Worm (Caenorhabditis elegans) whole organism, L3 larva: ENCODE measurements around the gene ser-4.
A peak's percentile ranks its signal among the peaks of the same experiment; 100 is the strongest.

Experiments
- ama-1 ChIP-seq: fragments of 150-350 bp; optimal IDR thresholded peaks from 2 replicates; lab custom pipeline; 2018
- ceh-82 ChIP-seq: fragments of 150-350 bp; optimal IDR thresholded peaks from 2 replicates; lab custom pipeline; 2014; ENCODE audit warnings: missing biosample characterization, missing genetic modification characterization
- daf-12 ChIP-seq: fragments of 150-350 bp; optimal IDR thresholded peaks from 2 replicates; lab custom pipeline; 2014; ENCODE audit warnings: missing biosample characterization, missing genetic modification reagents, missing genetic modification characterization
- fkh-10 ChIP-seq: sonication (generic microtip); optimal IDR thresholded peaks from 2 replicates; lab custom pipeline; 2017; ENCODE audit warnings: missing biosample characterization, missing genetic modification reagents, missing genetic modification characterization
- fos-1 ChIP-seq: fragments of 150-350 bp; optimal IDR thresholded peaks from 2 replicates; lab custom pipeline; 2014; ENCODE audit warnings: missing biosample characterization, missing genetic modification characterization
- lin-15B ChIP-seq: fragments of 150-350 bp; optimal IDR thresholded peaks from 2 replicates; lab custom pipeline; 2014; ENCODE audit warnings: missing biosample characterization, missing genetic modification characterization
- nhr-237 ChIP-seq: fragments of 150-350 bp; optimal IDR thresholded peaks from 2 replicates; lab custom pipeline; 2014; ENCODE audit warnings: missing biosample characterization, missing genetic modification characterization
- nhr-43 ChIP-seq: sonication (generic microtip); optimal IDR thresholded peaks from 2 replicates; lab custom pipeline; 2016; ENCODE audit warnings: mild to moderate bottlenecking, missing genetic modification characterization, missing compliant biosample characterization; ENCODE audit not compliant: poor library complexity, severe bottlenecking
- pqm-1 ChIP-seq: fragments of 150-350 bp; optimal IDR thresholded peaks from 2 replicates; lab custom pipeline; 2017; ENCODE audit warnings: missing biosample characterization, missing genetic modification characterization, inconsistent platforms
- ztf-4 ChIP-seq: fragments of 150-350 bp; optimal IDR thresholded peaks from 2 replicates; lab custom pipeline; 2014; ENCODE audit warnings: missing biosample characterization, missing genetic modification characterization

- TF ChIP-seq fkh-10 (GFP tag; lab: Kevin White, UChicago) (no peak), pqm-1 (tag; lab: Kevin White, UChicago) (peak; percentile 32), ceh-82 (no peak), daf-12 (tag; lab: Kevin White, UChicago) (no peak), nhr-43 (tag; lab: Kevin White, UChicago) (no peak), ama-1 (lab: Kevin White, UChicago) (no peak), lin-15B (tag; lab: Kevin White, UChicago) (no peak), fos-1 (no peak), nhr-237 (tag; lab: Kevin White, UChicago) (no peak), ztf-4 (tag; lab: Kevin White, UChicago) (no peak)
Measured at ce11 chrIII:1698842-1699241, 34.1 kb downstream of the ser-4 start, which contains the start of gene fbxa-74.
